Fruit fly (Drosophila melanogaster) whole organism, embryonic: ENCODE measurements around the gene CG8176.

Experiments
- Adf1 ChIP-seq: fragments of 200-800 bp; sonication (Bioruptor generic); IDR thresholded peaks from 2 replicates; pipeline ENCODE4 v1.3.6; 2022; ENCODE audit warnings: missing biosample characterization, missing genetic modification characterization
- Antp ChIP-seq: fragments of 200-800 bp; sonication (Bioruptor generic); optimal IDR thresholded peaks from 3 replicates; lab custom pipeline; 2016; ENCODE audit warnings: missing biosample characterization, missing genetic modification characterization
- BtbVII ChIP-seq: fragments of 200-800 bp; sonication (Bioruptor generic); optimal IDR thresholded peaks from 3 replicates; lab custom pipeline; 2017; ENCODE audit warnings: missing biosample characterization, mild to moderate bottlenecking, missing genetic modification characterization
- CG10565 ChIP-seq: fragments of 200-800 bp; sonication (Bioruptor generic); optimal IDR thresholded peaks from 3 replicates; lab custom pipeline; 2016; ENCODE audit warnings: missing biosample characterization, mild to moderate bottlenecking, missing genetic modification characterization
- CG11456 ChIP-seq: fragments of 200-800 bp; sonication (Bioruptor generic); IDR thresholded peaks from 3 replicates; pipeline ENCODE4 v1.3.6; 2022; ENCODE audit warnings: missing biosample characterization, missing genetic modification characterization
- CG13287 ChIP-seq: fragments of 200-800 bp; sonication (Bioruptor generic); IDR thresholded peaks from 2 replicates; pipeline ENCODE4 v1.3.6; 2022; ENCODE audit warnings: missing biosample characterization, missing genetic modification characterization; ENCODE audit not compliant: partially characterized antibody
- CG1602 ChIP-seq: fragments of 200-800 bp; sonication (Bioruptor generic); optimal IDR thresholded peaks from 3 replicates; lab custom pipeline; 2016; ENCODE audit warnings: missing biosample characterization, missing genetic modification characterization
- CG16779 ChIP-seq: fragments of 200-800 bp; sonication (Bioruptor generic); IDR thresholded peaks from 2 replicates; pipeline ENCODE4 v1.3.6; 2022; ENCODE audit warnings: missing biosample characterization, missing genetic modification characterization
- CG17612 ChIP-seq: fragments of 200-800 bp; sonication (Bioruptor generic); IDR thresholded peaks from 2 replicates; pipeline ENCODE4 v1.3.6; 2022; ENCODE audit warnings: missing biosample characterization, missing genetic modification characterization
- CG2199 ChIP-seq: fragments of 200-800 bp; sonication (Bioruptor generic); IDR thresholded peaks from 3 replicates; pipeline ENCODE4 v1.3.6; 2022; ENCODE audit warnings: missing biosample characterization, missing genetic modification characterization
- CG2712 ChIP-seq: fragments of 200-800 bp; optimal IDR thresholded peaks from 3 replicates; lab custom pipeline; 2019; ENCODE audit warnings: missing biosample characterization, mild to moderate bottlenecking, missing genetic modification characterization, moderate library complexity
- CG2875 ChIP-seq: fragments of 200-800 bp; sonication (Bioruptor generic); optimal IDR thresholded peaks from 2 replicates; lab custom pipeline; 2017; ENCODE audit warnings: missing biosample characterization, mild to moderate bottlenecking, missing genetic modification characterization, missing genetic modification reagents
- CG2889 ChIP-seq: fragments of 200-800 bp; sonication (Bioruptor generic); IDR thresholded peaks from 3 replicates; pipeline ENCODE4 v1.3.6; 2022; ENCODE audit warnings: missing biosample characterization, missing genetic modification characterization
- CG32767 ChIP-seq: fragments of 200-800 bp; sonication (Bioruptor generic); IDR thresholded peaks from 2 replicates; pipeline ENCODE4 v1.3.6; 2022; ENCODE audit warnings: missing biosample characterization, missing genetic modification characterization
- CG4282 ChIP-seq: fragments of 200-800 bp; sonication (Bioruptor generic); optimal IDR thresholded peaks from 2 replicates; lab custom pipeline; 2016; ENCODE audit warnings: missing biosample characterization, missing genetic modification characterization
- CG4404 ChIP-seq: fragments of 200-800 bp; sonication (Bioruptor generic); IDR thresholded peaks from 2 replicates; pipeline ENCODE4 v1.3.6; 2022; ENCODE audit warnings: missing biosample characterization, missing genetic modification characterization
- CG8359 ChIP-seq: fragments of 200-800 bp; sonication (Bioruptor generic); optimal IDR thresholded peaks from 2 replicates; lab custom pipeline; 2017; ENCODE audit warnings: missing biosample characterization, mild to moderate bottlenecking, missing genetic modification characterization, borderline replicate concordance
- CG8388 ChIP-seq: fragments of 200-800 bp; sonication (Bioruptor generic); optimal IDR thresholded peaks from 2 replicates; lab custom pipeline; 2019; ENCODE audit warnings: missing biosample characterization, mild to moderate bottlenecking, missing genetic modification characterization, moderate library complexity
- CG9215 ChIP-seq: fragments of 200-800 bp; sonication (Bioruptor generic); IDR thresholded peaks from 2 replicates; pipeline ENCODE4 v1.3.6; 2022; ENCODE audit warnings: missing biosample characterization, missing genetic modification characterization
- CTCF ChIP-seq: fragments of 200-800 bp; sonication (Bioruptor generic); optimal IDR thresholded peaks from 2 replicates; lab custom pipeline; 2017; ENCODE audit warnings: missing biosample characterization, mild to moderate bottlenecking, missing genetic modification characterization, moderate library complexity
- CkIIα-i1 ChIP-seq: fragments of 200-800 bp; sonication (Bioruptor generic); IDR thresholded peaks from 2 replicates; pipeline ENCODE4 v1.3.6; 2022; ENCODE audit warnings: missing biosample characterization, missing genetic modification characterization
- Doc3 ChIP-seq: fragments of 200-800 bp; sonication (Bioruptor generic); IDR thresholded peaks from 3 replicates; pipeline ENCODE4 v1.3.6; 2022; ENCODE audit warnings: missing biosample characterization, missing genetic modification characterization; ENCODE audit not compliant: partially characterized antibody
- E2f1 ChIP-seq: fragments of 200-800 bp; sonication (Bioruptor generic); IDR thresholded peaks from 2 replicates; pipeline ENCODE4 v1.3.6; 2022; ENCODE audit warnings: missing biosample characterization, missing genetic modification characterization
- Ets65A ChIP-seq: fragments of 200-800 bp; sonication (Bioruptor generic); peaks from one replicate; lab custom pipeline; 2016; ENCODE audit warnings: missing biosample characterization, missing genetic modification characterization
- HLHmδ ChIP-seq: fragments of 200-800 bp; sonication (Bioruptor generic); optimal IDR thresholded peaks from 2 replicates; lab custom pipeline; 2018; ENCODE audit warnings: missing biosample characterization, mild to moderate bottlenecking, missing genetic modification characterization, moderate library complexity
- HmgD ChIP-seq: fragments of 200-800 bp; sonication (Bioruptor generic); optimal IDR thresholded peaks from 3 replicates; lab custom pipeline; 2016; ENCODE audit warnings: missing biosample characterization, missing genetic modification characterization
- Hmr ChIP-seq: fragments of 200-800 bp; sonication (Bioruptor generic); optimal IDR thresholded peaks from 3 replicates; lab custom pipeline; 2017; ENCODE audit warnings: mild to moderate bottlenecking, missing biosample characterization, missing genetic modification reagents, missing genetic modification characterization
- Hsf ChIP-seq: fragments of 200-800 bp; sonication (Bioruptor generic); optimal IDR thresholded peaks from 3 replicates; lab custom pipeline; 2016; ENCODE audit warnings: missing biosample characterization, missing genetic modification characterization
- Kr ChIP-seq: fragments of 200-800 bp; sonication (Bioruptor generic); optimal IDR thresholded peaks from 2 replicates; lab custom pipeline; 2017; ENCODE audit warnings: missing biosample characterization, mild to moderate bottlenecking, missing genetic modification characterization
- Nf-YA ChIP-seq: fragments of 200-800 bp; sonication (Bioruptor generic); IDR thresholded peaks from 2 replicates; pipeline ENCODE4 v1.3.6; 2022; ENCODE audit warnings: missing biosample characterization, missing genetic modification characterization
- Ravus ChIP-seq: fragments of 200-800 bp; sonication (Bioruptor generic); IDR thresholded peaks from 2 replicates; pipeline ENCODE4 v1.3.6; 2022; ENCODE audit warnings: missing biosample characterization, missing genetic modification characterization
- Scr ChIP-seq: fragments of 200-800 bp; sonication (Bioruptor generic); IDR thresholded peaks from 2 replicates; pipeline ENCODE4 v1.3.6; 2022; ENCODE audit warnings: missing biosample characterization, missing genetic modification characterization; ENCODE audit not compliant: partially characterized antibody
- Sin3A ChIP-seq: fragments of >200 bp; optimal IDR thresholded peaks from 2 replicates; lab custom pipeline; 2018
- TFAM ChIP-seq: fragments of 200-800 bp; sonication (Bioruptor generic); optimal IDR thresholded peaks from 2 replicates; lab custom pipeline; 2017; ENCODE audit warnings: missing biosample characterization, missing genetic modification characterization, inconsistent platforms
- Tbp ChIP-seq: fragments of >200 bp; optimal IDR thresholded peaks from 2 replicates; lab custom pipeline; 2018; ENCODE audit warnings: missing biosample characterization, missing genetic modification characterization
- ac ChIP-seq: fragments of 200-800 bp; sonication (Bioruptor generic); optimal IDR thresholded peaks from 3 replicates; lab custom pipeline; 2017; ENCODE audit warnings: missing biosample characterization, mild to moderate bottlenecking, missing genetic modification characterization
- ash1 ChIP-seq: fragments of 200-800 bp; sonication (Bioruptor generic); optimal IDR thresholded peaks from 2 replicates; lab custom pipeline; 2018; ENCODE audit warnings: missing biosample characterization, mild to moderate bottlenecking, missing genetic modification characterization
- cad ChIP-seq: fragments of >200 bp; optimal IDR thresholded peaks from 2 replicates; lab custom pipeline; 2017; ENCODE audit warnings: missing biosample characterization, missing genetic modification characterization
- crp ChIP-seq, 2 experiments: fragments of 200-800 bp; sonication (Bioruptor generic); optimal IDR thresholded peaks; 2 replicates in 1 of 2; 3 replicates in 1 of 2; lab custom pipeline; 2017; ENCODE audit warnings: missing biosample characterization in 2 of 2, missing genetic modification characterization in 2 of 2, mild to moderate bottlenecking in 1 of 2, moderate library complexity in 1 of 2
- dimm ChIP-seq: fragments of 200-800 bp; sonication (Bioruptor generic); IDR thresholded peaks from 2 replicates; pipeline ENCODE4 v1.3.6; 2022; ENCODE audit warnings: missing biosample characterization, missing genetic modification characterization
- esg ChIP-seq: fragments of 200-800 bp; sonication (Bioruptor generic); conservative IDR thresholded peaks from 2 replicates; pipeline ENCODE4 v1.3.6; 2022; ENCODE audit warnings: missing biosample characterization, missing genetic modification characterization
- her ChIP-seq: fragments of 200-800 bp; sonication (Bioruptor generic); optimal IDR thresholded peaks from 2 replicates; lab custom pipeline; 2016; ENCODE audit warnings: missing biosample characterization, missing genetic modification characterization
- klu ChIP-seq: fragments of 200-800 bp; sonication (Bioruptor generic); IDR thresholded peaks from 2 replicates; pipeline ENCODE4 v1.3.6; 2022; ENCODE audit warnings: missing biosample characterization, missing genetic modification characterization
- lmd ChIP-seq: fragments of 200-800 bp; sonication (Bioruptor generic); IDR thresholded peaks from 2 replicates; pipeline ENCODE4 v1.3.6; 2022; ENCODE audit warnings: missing biosample characterization, missing genetic modification characterization
- lola ChIP-seq, 3 experiments: fragments of >200 bp in 2 of 3; fragments of 200-800 bp in 1 of 3; sonication (Bioruptor generic) in 1 of 3; optimal IDR thresholded peaks; 2 replicates each; lab custom pipeline; 2017 to 2019; ENCODE audit warnings: missing biosample characterization in 3 of 3, missing genetic modification characterization in 3 of 3, mild to moderate bottlenecking in 1 of 3, moderate library complexity in 1 of 3
- luna ChIP-seq: fragments of 200-800 bp; sonication (Bioruptor generic); optimal IDR thresholded peaks from 2 replicates; lab custom pipeline; 2016; ENCODE audit warnings: missing biosample characterization, missing genetic modification characterization
- repo ChIP-seq: fragments of 200-800 bp; sonication (Bioruptor generic); optimal IDR thresholded peaks from 2 replicates; lab custom pipeline; 2016; ENCODE audit warnings: missing biosample characterization, missing genetic modification characterization
- row ChIP-seq: fragments of 200-800 bp; sonication (Bioruptor generic); IDR thresholded peaks from 3 replicates; pipeline ENCODE4 v1.3.6; 2022; ENCODE audit warnings: missing biosample characterization, missing genetic modification characterization
- sens ChIP-seq: fragments of 200-800 bp; sonication (Bioruptor generic); peaks from one replicate; lab custom pipeline; 2016; ENCODE audit warnings: missing biosample characterization, missing genetic modification characterization
- unpg ChIP-seq: fragments of 200-800 bp; sonication (Bioruptor generic); optimal IDR thresholded peaks from 3 replicates; lab custom pipeline; 2018; ENCODE audit warnings: missing biosample characterization, mild to moderate bottlenecking, missing genetic modification characterization, moderate library complexity

Gene CG8176

DNA sequence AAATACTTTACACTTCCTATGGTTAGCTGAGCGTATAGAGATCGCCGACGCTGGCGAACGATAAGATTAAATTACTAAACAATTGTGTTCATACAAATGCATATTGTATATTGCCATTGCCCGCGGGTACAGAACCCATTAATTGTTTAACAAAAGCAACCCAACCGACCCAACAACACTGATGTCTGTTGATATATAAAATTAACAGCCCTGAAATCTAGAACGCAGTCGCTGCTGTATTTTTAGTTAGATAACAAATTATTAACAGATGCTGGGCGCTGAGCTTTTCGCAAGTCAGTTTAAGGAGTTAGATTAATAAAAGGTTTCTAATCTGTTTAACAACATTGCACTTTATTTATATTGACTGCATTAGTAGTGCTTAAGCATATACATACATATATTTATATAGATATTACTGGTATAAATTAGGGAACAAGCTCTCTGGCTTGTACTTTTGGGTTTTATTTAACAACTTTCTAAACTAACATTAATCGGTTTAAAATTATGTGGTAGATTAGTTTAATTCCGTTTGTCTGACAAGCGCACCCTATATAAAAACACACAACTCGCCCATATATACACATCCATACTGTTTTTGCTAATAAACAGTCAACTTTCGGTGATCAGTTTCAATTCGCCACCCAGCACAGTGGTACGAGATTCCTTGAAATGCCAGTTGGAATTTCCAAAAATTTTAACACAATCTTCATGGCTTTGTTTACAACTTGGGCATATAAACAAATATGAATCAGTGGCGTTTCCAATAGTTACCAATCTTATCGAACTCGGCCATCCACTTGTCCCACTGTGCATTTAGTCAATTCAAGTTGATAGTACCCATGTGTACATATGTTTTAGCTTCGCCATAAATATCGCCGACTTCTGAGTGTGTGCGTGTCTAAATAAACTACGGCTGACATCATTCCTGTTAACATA lies 12.4 kb downstream of the CG8176 start (continued):
- peak in 1 of 2 experiments; percentile 33 for TF ChIP-seq crp (GFP tag; optimal IDR thresholded peaks at IDR 0.05; lab: Kevin White, UChicago)
- peak; percentile 84 for TF ChIP-seq Ravus (GFP tag; lab: Robert Waterston, UW)
- TF ChIP-seq klu (GFP tag; lab: Robert Waterston, UW), result peak; percentile 82
- TF ChIP-seq E2f1 (GFP tag; lab: Robert Waterston, UW), result peak; percentile 92
- peak; percentile 93 for TF ChIP-seq CG11456 (GFP tag; lab: Robert Waterston, UW)
- TF ChIP-seq CG10565 (GFP tag; lab: Kevin White, UChicago), result peak; percentile 58
- TF ChIP-seq CG4404, result peak; percentile 70
- TF ChIP-seq CG32767, result peak; percentile 73
- peak; percentile 90 for TF ChIP-seq CG2199
- peak; percentile 93 for TF ChIP-seq lmd
- TF ChIP-seq BtbVII (GFP tag; lab: Kevin White, UChicago), result peak; percentile 92
- TF ChIP-seq CG8359 (GFP tag; lab: Kevin White, UChicago), result peak; percentile 58
- peak; percentile 49 for TF ChIP-seq CG2875
- peak; percentile 88 for TF ChIP-seq CG9215
- TF ChIP-seq CG8388 (GFP tag; lab: Kevin White, UChicago), result no peak
- no peak for TF ChIP-seq CG13287 (GFP tag; lab: Robert Waterston, UW)
- TF ChIP-seq lola (GFP tag; optimal IDR thresholded peaks at IDR 0.05; lab: Kevin White, UChicago), result no peak
- peak; percentile 81 for TF ChIP-seq Hsf (GFP tag; lab: Kevin White, UChicago)
- TF ChIP-seq Adf1, result peak; percentile 69
- TF ChIP-seq CG4282 (GFP tag; lab: Kevin White, UChicago), result peak; percentile 88
- peak; percentile 83 for TF ChIP-seq esg (GFP tag; lab: Robert Waterston, UW)
- peak; percentile 95 for TF ChIP-seq CG16779 (GFP tag; lab: Robert Waterston, UW)
- TF ChIP-seq Antp (GFP tag; lab: Kevin White, UChicago), result peak; percentile 95
- TF ChIP-seq her (GFP tag; lab: Kevin White, UChicago), result peak; percentile 94
- peak; percentile 75 for TF ChIP-seq ash1 (GFP tag; lab: Kevin White, UChicago)
- TF ChIP-seq Ets65A (GFP tag; lab: Kevin White, UChicago), result peak; percentile 98
- TF ChIP-seq Hmr (GFP tag; lab: Kevin White, UChicago), result peak; percentile 95
- TF ChIP-seq Kr (GFP tag; lab: Kevin White, UChicago), result no peak
- peak; percentile 75; the same call in 1 of the 3 replicates for TF ChIP-seq CG2889 (GFP tag; lab: Robert Waterston, UW)
- peak; percentile 77 for TF ChIP-seq CG17612 (GFP tag; lab: Robert Waterston, UW)
- TF ChIP-seq cad (GFP tag; lab: Kevin White, UChicago), result no peak
- TF ChIP-seq unpg, result peak; percentile 92
- peak; percentile 79 for TF ChIP-seq Nf-YA (GFP tag; lab: Robert Waterston, UW)
- TF ChIP-seq luna, result peak; percentile 93
- TF ChIP-seq TFAM (GFP tag; lab: Kevin White, UChicago), result peak; percentile 37
- TF ChIP-seq sens, result peak; percentile 95
- TF ChIP-seq Tbp, result no peak
- TF ChIP-seq ac (GFP tag; lab: Kevin White, UChicago), result no peak
- TF ChIP-seq HLHmδ (GFP tag; lab: Kevin White, UChicago), result no peak
- TF ChIP-seq CG1602 (GFP tag; lab: Kevin White, UChicago), result peak; percentile 63
- TF ChIP-seq row (GFP tag; lab: Robert Waterston, UW), result peak; percentile 84
- no peak for TF ChIP-seq Sin3A
- no peak for TF ChIP-seq Doc3 (GFP tag; lab: Robert Waterston, UW)
- peak; percentile 81 for TF ChIP-seq CG2712 (tag; lab: Kevin White, UChicago)
- TF ChIP-seq CkIIα-i1 (GFP tag; lab: Robert Waterston, UW), result peak; percentile 66
- peak; percentile 90 for TF ChIP-seq repo (GFP tag; lab: Kevin White, UChicago)
- peak; percentile 91 for TF ChIP-seq HmgD (GFP tag; lab: Kevin White, UChicago)
- no peak for TF ChIP-seq CTCF
- peak; percentile 39; the same call in 1 of the 2 replicates for TF ChIP-seq dimm (GFP tag; lab: Robert Waterston, UW)
- TF ChIP-seq Scr (GFP tag; lab: Robert Waterston, UW), result no peak
